Fruit fly (Drosophila melanogaster): ENCODE data around the gene CG13875.
A peak's percentile ranks its signal among the peaks of the same experiment; 100 is the strongest.

CG13875 gene

dm6 chr3L:223019-223902, 43.5 kb downstream of the CG13875 start, which contains the start of the genes pyx and CG33229 (continued):
- TF ChIP-seq TFAM (GFP tag; optimal IDR thresholded peaks at IDR 0.05) (peak; percentile 31), tio (GFP tag; optimal IDR thresholded peaks at IDR 0.05) (peak; percentile 90), mirr (GFP tag; optimal IDR thresholded peaks at IDR 0.05) (peak; percentile 64), ab (GFP tag; optimal IDR thresholded peaks at IDR 0.05) (peak; percentile 75), CG17328 (GFP tag; IDR thresholded peaks at IDR 0.05) (peak; percentile 45; the same call in 1 of the 2 replicates), org-1 (GFP tag; optimal IDR thresholded peaks at IDR 0.05) (peak; percentile 64), Deaf1 (tag; optimal IDR thresholded peaks at IDR 0.05) (peak; percentile 40), peb (GFP tag; IDR thresholded peaks at IDR 0.05) (peak; percentile 63), prd (optimal IDR thresholded peaks at IDR 0.05) (no peak), prd (GFP tag; IDR thresholded peaks at IDR 0.05) (peak; percentile 83), grn (GFP tag; optimal IDR thresholded peaks at IDR 0.05) (peak; percentile 21), gsb (GFP tag; IDR thresholded peaks at IDR 0.05) (peak; percentile 75), CkIIα-i1 (GFP tag; IDR thresholded peaks at IDR 0.05) (0 out of 2 replicates have a peak, but pooled peaks have one; percentile 11), Mad (GFP tag; optimal IDR thresholded peaks at IDR 0.05) (peak; percentile 89), Sox102F (GFP tag; optimal IDR thresholded peaks at IDR 0.05) (peak; percentile 78), Hsf (GFP tag; optimal IDR thresholded peaks at IDR 0.05) (peak; percentile 94), CG8944 (GFP tag; optimal IDR thresholded peaks at IDR 0.05) (peak; percentile 81), yki (optimal IDR thresholded peaks at IDR 0.05) (no peak), CG1529 (GFP tag; optimal IDR thresholded peaks at IDR 0.05) (peak; percentile 47), CG15514 (GFP tag; optimal IDR thresholded peaks at IDR 0.05) (peak; percentile 65), stc (GFP tag; IDR thresholded peaks at IDR 0.05) (peak; percentile 72), CG8478 (optimal IDR thresholded peaks at IDR 0.05) (no peak), al (GFP tag; IDR thresholded peaks at IDR 0.05) (peak; percentile 86), dan (GFP tag; IDR thresholded peaks at IDR 0.05) (0 out of 2 replicates have a peak, but pooled peaks have one; percentile 14), CG11695 (GFP tag; IDR thresholded peaks at IDR 0.05) (peak; percentile 69; the same call in 1 of the 3 replicates), CG10267 (tag; optimal IDR thresholded peaks at IDR 0.05) (peak; percentile 74), CG17385 (GFP tag; optimal IDR thresholded peaks at IDR 0.05) (peak; percentile 68), CG4328 (GFP tag; optimal IDR thresholded peaks at IDR 0.05) (peak; percentile 77), pros (GFP tag; optimal IDR thresholded peaks at IDR 0.05) (no peak), NFAT (GFP tag; IDR thresholded peaks at IDR 0.05) (peak; percentile 89), sd (tag; optimal IDR thresholded peaks at IDR 0.05) (peak; percentile 31), CG15269 (tag; optimal IDR thresholded peaks at IDR 0.05) (peak; percentile 88), D19B (GFP tag; optimal IDR thresholded peaks at IDR 0.05) (peak; percentile 78), CG6254 (GFP tag; optimal IDR thresholded peaks at IDR 0.05) (peak; percentile 33), CG10543 (GFP tag; optimal IDR thresholded peaks at IDR 0.05) (peak; percentile 84), ATbp (GFP tag; optimal IDR thresholded peaks at IDR 0.05) (peak; percentile 57), CG17829 (tag; optimal IDR thresholded peaks at IDR 0.05) (peak; percentile 71), CG7745 (tag; optimal IDR thresholded peaks at IDR 0.05) (no peak), HLH54F (GFP tag; optimal IDR thresholded peaks at IDR 0.05) (peak; percentile 94), ftz-f1 (GFP tag; optimal IDR thresholded peaks at IDR 0.05) (peak; percentile 27), ato (GFP tag; IDR thresholded peaks at IDR 0.05; ENCODE audit: partially characterized antibody) (no peak), kay (GFP tag; optimal IDR thresholded peaks at IDR 0.05) (peak; percentile 68), Vsx1 (GFP tag; optimal IDR thresholded peaks at IDR 0.05) (no peak), CG9437 (GFP tag; optimal IDR thresholded peaks at IDR 0.05) (peak; percentile 83), h (optimal IDR thresholded peaks at IDR 0.05) (no peak), Dp (GFP tag; optimal IDR thresholded peaks at IDR 0.05) (peak; percentile 91), CG11560 (tag; IDR thresholded peaks at IDR 0.05) (peak; percentile 71; the same call in 1 of the 3 replicates), onecut (GFP tag; IDR thresholded peaks at IDR 0.05) (peak; percentile 49), CG2889 (GFP tag; IDR thresholded peaks at IDR 0.05) (peak; percentile 60; the same call in 2 of the 3 replicates), Dad (GFP tag; optimal IDR thresholded peaks at IDR 0.05) (peak; percentile 55)

All from whole organism, embryonic.